Fruit fly (Drosophila melanogaster) S2 (cell line): Measurements from ENCODE around the gene sina.

ENCODE experiments used
- CG8478 ChIP-seq: fragments of >200 bp; optimal IDR thresholded peaks from 2 replicates; lab custom pipeline; 2018
- CTCF ChIP-seq, 2 experiments: fragments of >200 bp; optimal IDR thresholded peaks; 2 replicates each; lab custom pipeline; 2018

DNA sequence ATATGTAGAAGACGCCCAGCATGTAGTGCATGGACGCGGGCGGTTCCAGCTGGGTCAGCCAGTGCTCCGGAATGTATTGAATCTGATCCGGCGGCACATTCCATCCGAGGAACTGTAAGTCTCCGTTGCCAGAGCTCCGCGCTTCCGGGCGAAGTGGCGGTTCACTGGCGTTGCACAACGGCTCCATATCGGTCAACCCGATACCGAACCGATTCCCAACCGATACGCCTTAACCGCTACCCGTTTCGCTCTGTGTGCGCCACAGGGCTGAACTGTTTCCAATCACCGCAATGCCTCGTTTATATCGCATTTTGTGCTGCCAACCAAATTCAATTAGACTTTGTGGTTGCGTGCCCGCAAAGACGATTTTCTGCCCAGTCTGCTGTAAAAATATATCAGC, 8.7 kb downstream of the sina start, which contains the start of gene Rh4:
- TF ChIP-seq CTCF (optimal IDR thresholded peaks at IDR 0.05; lab: Kevin White, UChicago) (no peak), CG8478 (lab: Kevin White, UChicago) (no peak)
